Worm (Caenorhabditis elegans) whole organism, L1 larva: Measurements from ENCODE around the gene lipl-8.

ENCODE experiments used
- C04F5.9 ChIP-seq: sonication (generic microtip); optimal IDR thresholded peaks from 2 replicates; lab custom pipeline; 2016; ENCODE audit warnings: missing genetic modification characterization, missing compliant biosample characterization
- C34B4.2 ChIP-seq: sonication (generic microtip); optimal IDR thresholded peaks from 2 replicates; lab custom pipeline; 2017; ENCODE audit warnings: mild to moderate bottlenecking, missing genetic modification characterization, missing compliant biosample characterization
- Y116A8C.19 ChIP-seq: sonication (generic microtip); optimal IDR thresholded peaks from 2 replicates; lab custom pipeline; 2016; ENCODE audit warnings: missing compliant biosample characterization, missing genetic modification characterization, borderline replicate concordance
- ceh-63 ChIP-seq: fragments of 200-800 bp; sonication (Bioruptor generic); optimal IDR thresholded peaks from 2 replicates; lab custom pipeline; 2018; ENCODE audit warnings: mild to moderate bottlenecking, missing genetic modification characterization, missing compliant biosample characterization
- ceh-82 ChIP-seq, 3 experiments: fragments of 150-350 bp in 1 of 3; sonication (generic microtip) in 2 of 3; optimal IDR thresholded peaks; 2 replicates each; lab custom pipeline; 2014 to 2017; ENCODE audit warnings: missing biosample characterization in 3 of 3, missing genetic modification characterization in 3 of 3
- ceh-90 ChIP-seq: sonication (generic microtip); optimal IDR thresholded peaks from 2 replicates; lab custom pipeline; 2016; ENCODE audit warnings: missing genetic modification characterization, missing compliant biosample characterization
- ces-1 ChIP-seq: fragments of 150-350 bp; optimal IDR thresholded peaks from 2 replicates; lab custom pipeline; 2014; ENCODE audit warnings: missing biosample characterization, missing genetic modification reagents, missing genetic modification characterization
- efl-1 ChIP-seq, 4 experiments: fragments of 150-350 bp; optimal IDR thresholded peaks in 3 of 4; peaks in 1 of 4; 1 replicate in 1 of 4; 2 replicates in 3 of 4; lab custom pipeline; 2014; ENCODE audit warnings: missing biosample characterization in 2 of 4, missing genetic modification characterization in 2 of 4, missing genetic modification reagents in 2 of 4
- egl-13 ChIP-seq: sonication (generic microtip); optimal IDR thresholded peaks from 2 replicates; lab custom pipeline; 2016; ENCODE audit warnings: missing genotype, missing genetic modification reagents, missing genetic modification characterization, missing compliant biosample characterization
- egl-27 ChIP-seq, 2 experiments: fragments of 150-350 bp in 1 of 2; sonication (generic microtip); optimal IDR thresholded peaks; 3 replicates each; lab custom pipeline; 2017 to 2018; ENCODE audit warnings: missing biosample characterization in 2 of 2, missing genetic modification characterization in 2 of 2, missing genetic modification reagents in 2 of 2
- elt-3 ChIP-seq, 6 experiments: fragments of 150-350 bp in 1 of 6; sonication (generic microtip); optimal IDR thresholded peaks; 2 replicates each; lab custom pipeline; 2017 to 2018; ENCODE audit warnings: missing biosample characterization in 6 of 6, missing genetic modification characterization in 6 of 6, inconsistent platforms in 1 of 6
- ets-5 ChIP-seq: fragments of 200-800 bp; sonication (Bioruptor generic); IDR thresholded peaks from 2 replicates; pipeline ENCODE4 v1.3.6; 2022; ENCODE audit warnings: missing genetic modification characterization, missing compliant biosample characterization
- fkh-4 ChIP-seq: sonication (generic microtip); optimal IDR thresholded peaks from 2 replicates; lab custom pipeline; 2016; ENCODE audit warnings: missing compliant biosample characterization, missing genetic modification characterization, borderline replicate concordance
- fkh-8 ChIP-seq: sonication (generic microtip); optimal IDR thresholded peaks from 2 replicates; lab custom pipeline; 2016; ENCODE audit warnings: mild to moderate bottlenecking, missing genetic modification characterization, missing compliant biosample characterization
- fos-1 ChIP-seq: fragments of 150-350 bp; optimal IDR thresholded peaks from 2 replicates; lab custom pipeline; 2014; ENCODE audit warnings: missing biosample characterization, missing genetic modification characterization
- grh-1 ChIP-seq: fragments of 200-800 bp; sonication (Bioruptor generic); IDR thresholded peaks from 2 replicates; pipeline ENCODE4 v1.3.6; 2022; ENCODE audit warnings: missing genetic modification reagents, missing genetic modification characterization, missing compliant biosample characterization
- irx-1 ChIP-seq: sonication (generic microtip); optimal IDR thresholded peaks from 2 replicates; lab custom pipeline; 2016; ENCODE audit warnings: missing genetic modification characterization, missing compliant biosample characterization
- jun-1 ChIP-seq: fragments of 150-350 bp; optimal IDR thresholded peaks from 2 replicates; lab custom pipeline; 2014; ENCODE audit warnings: missing biosample characterization, missing genetic modification reagents, missing genetic modification characterization
- lin-13 ChIP-seq: fragments of 150-350 bp; optimal IDR thresholded peaks from 2 replicates; lab custom pipeline; 2014; ENCODE audit warnings: missing biosample characterization, missing genetic modification reagents, missing genetic modification characterization
- lin-14 ChIP-seq: fragments of 200-800 bp; sonication (Bioruptor generic); optimal IDR thresholded peaks from 2 replicates; lab custom pipeline; 2018; ENCODE audit warnings: mild to moderate bottlenecking, missing genetic modification characterization, moderate library complexity, missing compliant biosample characterization
- lin-15B ChIP-seq: fragments of 150-350 bp; sonication (generic microtip); optimal IDR thresholded peaks from 3 replicates; lab custom pipeline; 2014; ENCODE audit warnings: missing biosample characterization, missing genetic modification characterization
- lin-39 ChIP-seq: fragments of 150-350 bp; optimal IDR thresholded peaks from 2 replicates; lab custom pipeline; 2014; ENCODE audit warnings: missing biosample characterization, missing genetic modification reagents, missing genetic modification characterization
- lsy-2 ChIP-seq, 2 experiments: fragments of 150-350 bp; optimal IDR thresholded peaks; 2 replicates each; lab custom pipeline; 2014; ENCODE audit warnings: missing biosample characterization in 2 of 2, missing genetic modification characterization in 2 of 2
- mab-9 ChIP-seq: fragments of 200-800 bp; sonication (Bioruptor generic); IDR thresholded peaks from 2 replicates; pipeline ENCODE4 v1.3.6; 2022; ENCODE audit warnings: missing genetic modification reagents, missing genetic modification characterization, missing compliant biosample characterization
- mdl-1 ChIP-seq, 2 experiments: fragments of 150-350 bp; optimal IDR thresholded peaks; 2 replicates each; lab custom pipeline; 2014 to 2017; ENCODE audit warnings: missing biosample characterization in 2 of 2, missing genetic modification characterization in 2 of 2, inconsistent platforms in 1 of 2
- mef-2 ChIP-seq: fragments of 150-350 bp; optimal IDR thresholded peaks from 2 replicates; lab custom pipeline; 2014; ENCODE audit warnings: missing biosample characterization, missing genetic modification characterization
- mep-1 ChIP-seq: fragments of 150-350 bp; optimal IDR thresholded peaks from 2 replicates; lab custom pipeline; 2014; ENCODE audit warnings: missing biosample characterization, missing genetic modification characterization
- nhr-12 ChIP-seq: sonication (generic microtip); optimal IDR thresholded peaks from 2 replicates; lab custom pipeline; 2017; ENCODE audit warnings: missing biosample characterization, missing genetic modification characterization
- nhr-47 ChIP-seq: sonication (generic microtip); optimal IDR thresholded peaks from 2 replicates; lab custom pipeline; 2016; ENCODE audit warnings: mild to moderate bottlenecking, missing genetic modification characterization, moderate library complexity, missing compliant biosample characterization
- nhr-71 ChIP-seq: sonication (generic microtip); optimal IDR thresholded peaks from 2 replicates; lab custom pipeline; 2016; ENCODE audit warnings: mild to moderate bottlenecking, missing genetic modification characterization, moderate library complexity, missing compliant biosample characterization
- nhr-76 ChIP-seq: sonication (generic microtip); optimal IDR thresholded peaks from 2 replicates; lab custom pipeline; 2017; ENCODE audit warnings: missing biosample characterization, missing genetic modification characterization
- nhr-90 ChIP-seq: sonication (generic microtip); optimal IDR thresholded peaks from 2 replicates; lab custom pipeline; 2016; ENCODE audit warnings: mild to moderate bottlenecking, missing genetic modification characterization, missing compliant biosample characterization; ENCODE audit not compliant: poor library complexity
- rnt-1 ChIP-seq: sonication (generic microtip); optimal IDR thresholded peaks from 2 replicates; lab custom pipeline; 2016; ENCODE audit warnings: mild to moderate bottlenecking, missing genetic modification characterization, moderate library complexity, missing compliant biosample characterization
- skn-1 ChIP-seq: fragments of 150-350 bp; optimal IDR thresholded peaks from 2 replicates; lab custom pipeline; 2014; ENCODE audit warnings: missing biosample characterization, missing genetic modification characterization
- snpc-4 ChIP-seq: fragments of 150-350 bp; optimal IDR thresholded peaks from 2 replicates; lab custom pipeline; 2014; ENCODE audit warnings: missing biosample characterization, missing genetic modification characterization
- snu-23 ChIP-seq: sonication (generic microtip); optimal IDR thresholded peaks from 2 replicates; lab custom pipeline; 2016; ENCODE audit warnings: missing genetic modification characterization, missing compliant biosample characterization
- sptf-1 ChIP-seq: fragments of 150-350 bp; optimal IDR thresholded peaks from 2 replicates; lab custom pipeline; 2014; ENCODE audit warnings: missing biosample characterization, missing genetic modification characterization
- swsn-7 ChIP-seq: sonication (generic microtip); optimal IDR thresholded peaks from 2 replicates; lab custom pipeline; 2016; ENCODE audit warnings: missing genetic modification characterization, missing compliant biosample characterization
- tlp-1 ChIP-seq: fragments of 150-350 bp; optimal IDR thresholded peaks from 2 replicates; lab custom pipeline; 2014; ENCODE audit warnings: missing biosample characterization, missing genetic modification characterization
- unc-130 ChIP-seq: fragments of 150-350 bp; optimal IDR thresholded peaks from 2 replicates; lab custom pipeline; 2017; ENCODE audit warnings: missing biosample characterization, missing genetic modification characterization, inconsistent platforms
- unc-30 ChIP-seq: sonication (generic microtip); optimal IDR thresholded peaks from 2 replicates; lab custom pipeline; 2017; ENCODE audit warnings: missing biosample characterization, missing genetic modification characterization
- unc-62 ChIP-seq: fragments of 150-350 bp; optimal IDR thresholded peaks from 2 replicates; lab custom pipeline; 2014; ENCODE audit warnings: missing biosample characterization, missing genetic modification reagents, missing genetic modification characterization
- unc-86 ChIP-seq: sonication (generic microtip); optimal IDR thresholded peaks from 2 replicates; lab custom pipeline; 2016; ENCODE audit warnings: missing genetic modification characterization, missing compliant biosample characterization
- unc-98 ChIP-seq: fragments of 200-800 bp; sonication (Bioruptor generic); IDR thresholded peaks from 2 replicates; pipeline ENCODE4 v1.3.6; 2022; ENCODE audit warnings: missing genetic modification characterization, missing compliant biosample characterization
- zag-1 ChIP-seq: fragments of 150-350 bp; optimal IDR thresholded peaks from 2 replicates; lab custom pipeline; 2014; ENCODE audit warnings: missing biosample characterization, missing genetic modification characterization

Gene lipl-8

ce11 chrV:14707958-14708357, 40.5 kb downstream of the lipl-8 start, which contains the start of gene R08A2.9:
R08A2.9 (plus strand) TSS chrV:14708258.
- TF ChIP-seq ceh-82 (tag; optimal IDR thresholded peaks at IDR 0.05; lab: Kevin White, UChicago) = no peak
- no peak for TF ChIP-seq nhr-90 (tag; lab: Kevin White, UChicago)
- no peak for TF ChIP-seq unc-30 (tag; lab: Kevin White, UChicago)
- TF ChIP-seq lin-14 (GFP tag; lab: Kevin White, UChicago) = no peak
- no peak for TF ChIP-seq sptf-1 (tag; lab: Kevin White, UChicago)
- no peak for TF ChIP-seq irx-1
- TF ChIP-seq fkh-8 (tag; lab: Kevin White, UChicago) = no peak
- TF ChIP-seq C04F5.9 = no peak

- TF ChIP-seq mab-9 (GFP tag; lab: Robert Waterston, UW) (no peak), egl-27 (tag; optimal IDR thresholded peaks at IDR 0.05; lab: Kevin White, UChicago) (no peak), fkh-4 (tag; lab: Kevin White, UChicago) (no peak), Y116A8C.19 (tag; lab: Kevin White, UChicago) (no peak), lin-39 (tag; lab: Kevin White, UChicago) (no peak), lin-13 (no peak), ets-5 (GFP tag; lab: Robert Waterston, UW) (no peak), fkh-8 (tag; lab: Kevin White, UChicago) (no peak), unc-98 (GFP tag; lab: Robert Waterston, UW) (no peak), ceh-90 (tag; lab: Kevin White, UChicago) (no peak), nhr-71 (tag; lab: Kevin White, UChicago) (no peak), nhr-47 (tag; lab: Kevin White, UChicago) (no peak), grh-1 (GFP tag; lab: Robert Waterston, UW) (no peak)
- TF ChIP-seq, all 84 proteins: peak for 0
These were observed 49.8 kb downstream of the lipl-8 start, which contains the start of gene set-5 for ce11 chrV:14698666-14699065. set-5 (plus strand) TSS chrV:14698966.

ce11 chrV:14698005-14698404, 50.5 kb downstream of the lipl-8 start:
- TF ChIP-seq C34B4.2 (tag; lab: Kevin White, UChicago) (no peak), ceh-63 (GFP tag; lab: Kevin White, UChicago) (no peak), lin-15B (tag; lab: Kevin White, UChicago) (no peak), egl-13 (tag; lab: Kevin White, UChicago) (no peak), mef-2 (tag; lab: Kevin White, UChicago) (no peak), unc-86 (no peak), ces-1 (no peak), mdl-1 (tag; optimal IDR thresholded peaks at IDR 0.05; lab: Kevin White, UChicago) (no peak), unc-62 (GFP tag; lab: Kevin White, UChicago) (no peak), rnt-1 (tag; lab: Kevin White, UChicago) (no peak), snu-23 (GFP tag; lab: Kevin White, UChicago) (no peak), ceh-90 (tag; lab: Kevin White, UChicago) (no peak)

ce11 chrV:14696604-14697307, 51.8 kb downstream of the lipl-8 start, which contains the start of gene unc-112:
unc-112 (minus strand) TSS chrV:14696654.
- TF ChIP-seq unc-98 (GFP tag; lab: Robert Waterston, UW) = no peak
- peak; percentile 74 for TF ChIP-seq swsn-7
- no peak for TF ChIP-seq nhr-12 (tag; lab: Kevin White, UChicago)
- peak in 1 of 6 experiments; percentile 6 for TF ChIP-seq elt-3 (tag; optimal IDR thresholded peaks at IDR 0.05; lab: Kevin White, UChicago)
- TF ChIP-seq zag-1 (tag; lab: Kevin White, UChicago) = no peak
- TF ChIP-seq ceh-82 (tag; optimal IDR thresholded peaks at IDR 0.05; lab: Kevin White, UChicago) = peak; percentile 33 to 45 (median 38)
- TF ChIP-seq unc-130 (tag; lab: Kevin White, UChicago) = peak; percentile 20
- no peak for TF ChIP-seq fkh-8 (tag; lab: Kevin White, UChicago)
- no peak for TF ChIP-seq tlp-1 (tag; lab: Kevin White, UChicago)
- TF ChIP-seq mdl-1 (tag; optimal IDR thresholded peaks at IDR 0.05; lab: Kevin White, UChicago) = peak in 1 of 2 experiments; percentile 50
- no peak for TF ChIP-seq nhr-76 (tag; lab: Kevin White, UChicago)
- peak; percentile 46 to 84 for TF ChIP-seq lsy-2 (tag; optimal IDR thresholded peaks at IDR 0.05; lab: Kevin White, UChicago)
- TF ChIP-seq ces-1 = no peak
- no peak for TF ChIP-seq ceh-90 (tag; lab: Kevin White, UChicago)
- TF ChIP-seq jun-1 (tag; lab: Kevin White, UChicago) = peak; percentile 49
- no peak for TF ChIP-seq sptf-1 (tag; lab: Kevin White, UChicago)
- peak; percentile 92 for TF ChIP-seq mep-1 (tag; lab: Kevin White, UChicago)
- TF ChIP-seq efl-1 (optimal IDR thresholded peaks at IDR 0.05; lab: Kevin White, UChicago) = peak; percentile 67 to 75
- peak; percentile 40 to 94 for TF ChIP-seq efl-1 (GFP tag; optimal IDR thresholded peaks at IDR 0.05 in 1 of 2; lab: Kevin White, UChicago)
- peak; percentile 75 for TF ChIP-seq fos-1
- peak; percentile 60 for TF ChIP-seq snpc-4
- peak; percentile 47 for TF ChIP-seq skn-1 (tag; lab: Kevin White, UChicago)
